Fruit fly (Drosophila melanogaster) whole organism, embryonic: ENCODE measurements around the gene CG4586.

Experiments used
- B-H1 ChIP-seq: fragments of 200-800 bp; sonication (Bioruptor generic); IDR thresholded peaks from 3 replicates; pipeline ENCODE4 v1.3.6; 2022; ENCODE audit warnings: missing biosample characterization, missing genetic modification characterization
- BEAF-32 ChIP-seq: fragments of 200-800 bp; sonication (Bioruptor generic); optimal IDR thresholded peaks from 3 replicates; lab custom pipeline; 2017; ENCODE audit warnings: missing biosample characterization, missing genetic modification characterization, mild to moderate bottlenecking, moderate library complexity, missing genetic modification reagents
- CG12155 ChIP-seq: fragments of 200-800 bp; sonication (Bioruptor generic); optimal IDR thresholded peaks from 3 replicates; lab custom pipeline; 2016; ENCODE audit warnings: missing biosample characterization, missing genetic modification characterization
- CG13424 ChIP-seq: fragments of 200-800 bp; sonication (Bioruptor generic); optimal IDR thresholded peaks from 2 replicates; lab custom pipeline; 2019; ENCODE audit warnings: missing biosample characterization, mild to moderate bottlenecking, missing genetic modification characterization, moderate library complexity
- CG14050 ChIP-seq: fragments of 200-800 bp; sonication (Bioruptor generic); IDR thresholded peaks from 3 replicates; pipeline ENCODE4 v1.3.6; 2022; ENCODE audit warnings: missing biosample characterization, missing genetic modification characterization
- CG2129 ChIP-seq: fragments of 200-800 bp; sonication (Bioruptor generic); IDR thresholded peaks from 2 replicates; pipeline ENCODE4 v1.3.6; 2022; ENCODE audit warnings: missing biosample characterization, missing genetic modification characterization; ENCODE audit not compliant: partially characterized antibody
- CG30431 ChIP-seq: fragments of 200-800 bp; sonication (Bioruptor generic); optimal IDR thresholded peaks from 2 replicates; lab custom pipeline; 2017; ENCODE audit warnings: missing biosample characterization, missing genetic modification characterization
- CG3995 ChIP-seq: fragments of 200-800 bp; sonication (Bioruptor generic); optimal IDR thresholded peaks from 3 replicates; lab custom pipeline; 2016; ENCODE audit warnings: missing biosample characterization, missing genetic modification characterization
- CG4617 ChIP-seq: fragments of 200-800 bp; sonication (Bioruptor generic); optimal IDR thresholded peaks from 3 replicates; lab custom pipeline; 2016; ENCODE audit warnings: missing biosample characterization, missing genetic modification characterization, borderline replicate concordance
- CG6791 ChIP-seq: fragments of 200-800 bp; sonication (Bioruptor generic); IDR thresholded peaks from 3 replicates; pipeline ENCODE4 v1.3.6; 2022; ENCODE audit warnings: missing biosample characterization, missing genetic modification characterization; ENCODE audit not compliant: partially characterized antibody
- CG6854 ChIP-seq: fragments of 200-800 bp; sonication (Bioruptor generic); optimal IDR thresholded peaks from 3 replicates; lab custom pipeline; 2017; ENCODE audit warnings: missing biosample characterization, mild to moderate bottlenecking, missing genetic modification characterization
- CG7963 ChIP-seq: fragments of 200-800 bp; sonication (Bioruptor generic); IDR thresholded peaks from 3 replicates; pipeline ENCODE4 v1.3.6; 2022; ENCODE audit warnings: missing biosample characterization, missing genetic modification characterization; ENCODE audit not compliant: partially characterized antibody
- CG8359 ChIP-seq: fragments of 200-800 bp; sonication (Bioruptor generic); optimal IDR thresholded peaks from 2 replicates; lab custom pipeline; 2017; ENCODE audit warnings: missing biosample characterization, mild to moderate bottlenecking, missing genetic modification characterization, borderline replicate concordance
- CG9817 ChIP-seq: fragments of 200-800 bp; sonication (Bioruptor generic); optimal IDR thresholded peaks from 2 replicates; lab custom pipeline; 2018; ENCODE audit warnings: missing biosample characterization, mild to moderate bottlenecking, missing genetic modification characterization, moderate library complexity
- CkIIα-i1 ChIP-seq: fragments of 200-800 bp; sonication (Bioruptor generic); IDR thresholded peaks from 2 replicates; pipeline ENCODE4 v1.3.6; 2022; ENCODE audit warnings: missing biosample characterization, missing genetic modification characterization
- CrebB ChIP-seq: fragments of 200-800 bp; sonication (Bioruptor generic); optimal IDR thresholded peaks from 3 replicates; lab custom pipeline; 2018; ENCODE audit warnings: missing biosample characterization, mild to moderate bottlenecking, missing genetic modification characterization
- Dad ChIP-seq: fragments of 200-800 bp; sonication (Bioruptor generic); optimal IDR thresholded peaks from 3 replicates; lab custom pipeline; 2016; ENCODE audit warnings: missing biosample characterization, missing genetic modification characterization
- Dek ChIP-seq: fragments of 200-800 bp; sonication (Bioruptor generic); optimal IDR thresholded peaks from 3 replicates; lab custom pipeline; 2019; ENCODE audit warnings: missing biosample characterization, mild to moderate bottlenecking, missing genetic modification characterization, moderate library complexity
- Doc2 ChIP-seq: fragments of 200-800 bp; sonication (Bioruptor generic); IDR thresholded peaks from 2 replicates; pipeline ENCODE4 v1.3.6; 2022; ENCODE audit warnings: missing biosample characterization, missing genetic modification characterization
- Gug ChIP-seq: fragments of 200-800 bp; sonication (Bioruptor generic); IDR thresholded peaks from 4 replicates; pipeline ENCODE4 v1.3.6; 2022; ENCODE audit warnings: missing biosample characterization, missing genetic modification characterization
- Lim3 ChIP-seq: fragments of 200-800 bp; sonication (Bioruptor generic); IDR thresholded peaks from 2 replicates; pipeline ENCODE4 v1.3.6; 2022; ENCODE audit warnings: missing biosample characterization, missing genetic modification characterization
- Mes4 ChIP-seq: fragments of 200-800 bp; sonication (Bioruptor generic); optimal IDR thresholded peaks from 2 replicates; lab custom pipeline; 2016; ENCODE audit warnings: missing biosample characterization, missing genetic modification characterization
- NFAT ChIP-seq: fragments of 200-800 bp; sonication (Bioruptor generic); IDR thresholded peaks from 2 replicates; pipeline ENCODE4 v1.3.6; 2022; ENCODE audit warnings: missing biosample characterization, missing genetic modification characterization
- Nf-YC ChIP-seq: fragments of 200-800 bp; optimal IDR thresholded peaks from 3 replicates; lab custom pipeline; 2019; ENCODE audit warnings: missing biosample characterization, mild to moderate bottlenecking, missing genetic modification characterization, moderate library complexity
- Poxn ChIP-seq: fragments of 200-800 bp; sonication (Bioruptor generic); IDR thresholded peaks from 2 replicates; pipeline ENCODE4 v1.3.6; 2022; ENCODE audit warnings: missing biosample characterization, missing genetic modification characterization
- Rx ChIP-seq: fragments of 200-800 bp; sonication (Bioruptor generic); IDR thresholded peaks from 2 replicates; pipeline ENCODE4 v1.3.6; 2022; ENCODE audit warnings: missing biosample characterization, missing genetic modification characterization
- Ssrp ChIP-seq: fragments of 200-800 bp; sonication (Bioruptor generic); optimal IDR thresholded peaks from 2 replicates; lab custom pipeline; 2018; ENCODE audit warnings: missing biosample characterization, mild to moderate bottlenecking, missing genetic modification characterization, moderate library complexity
- Xbp1 ChIP-seq: fragments of 200-800 bp; sonication (Bioruptor generic); optimal IDR thresholded peaks from 3 replicates; lab custom pipeline; 2016; ENCODE audit warnings: missing biosample characterization, mild to moderate bottlenecking, missing genetic modification characterization
- ab ChIP-seq: fragments of 200-800 bp; sonication (Bioruptor generic); optimal IDR thresholded peaks from 2 replicates; lab custom pipeline; 2016; ENCODE audit warnings: missing biosample characterization, missing genetic modification characterization
- aop ChIP-seq: fragments of 200-800 bp; sonication (Bioruptor generic); IDR thresholded peaks from 2 replicates; pipeline ENCODE4 v1.3.6; 2022; ENCODE audit warnings: missing biosample characterization, missing genetic modification characterization
- ap ChIP-seq: fragments of 200-800 bp; sonication (Bioruptor generic); IDR thresholded peaks from 2 replicates; pipeline ENCODE4 v1.3.6; 2022; ENCODE audit warnings: missing biosample characterization, missing genetic modification characterization
- chn ChIP-seq: fragments of 200-800 bp; sonication (Bioruptor generic); optimal IDR thresholded peaks from 2 replicates; lab custom pipeline; 2016; ENCODE audit warnings: missing biosample characterization, missing genetic modification characterization
- croc ChIP-seq: fragments of 200-800 bp; sonication (Bioruptor generic); conservative IDR thresholded peaks from 3 replicates; pipeline ENCODE4 v1.3.6; 2022; ENCODE audit warnings: missing biosample characterization, missing genetic modification characterization
- cwo ChIP-seq: fragments of 200-800 bp; sonication (Bioruptor generic); optimal IDR thresholded peaks from 3 replicates; lab custom pipeline; 2017; ENCODE audit warnings: missing biosample characterization, missing genetic modification characterization, mild to moderate bottlenecking, moderate library complexity, missing genetic modification reagents
- ems ChIP-seq: fragments of 200-800 bp; sonication (Bioruptor generic); optimal IDR thresholded peaks from 3 replicates; lab custom pipeline; 2016; ENCODE audit warnings: missing biosample characterization, missing genetic modification characterization
- fu2 ChIP-seq: fragments of 200-800 bp; sonication (Bioruptor generic); optimal IDR thresholded peaks from 2 replicates; lab custom pipeline; 2016; ENCODE audit warnings: missing biosample characterization, missing genetic modification characterization
- hkb ChIP-seq, 2 experiments: fragments of 200-800 bp in 1 of 2; fragments of >200 bp in 1 of 2; sonication (Bioruptor generic) in 1 of 2; IDR thresholded peaks in 1 of 2; optimal IDR thresholded peaks in 1 of 2; 2 replicates each; pipeline versions ENCODE4 v1.3.6 to Lab custom; 2017 to 2022; ENCODE audit warnings: missing biosample characterization in 1 of 2, missing genetic modification characterization in 1 of 2
- jing ChIP-seq: fragments of 200-800 bp; sonication (Bioruptor generic); optimal IDR thresholded peaks from 2 replicates; lab custom pipeline; 2018; ENCODE audit warnings: missing biosample characterization, mild to moderate bottlenecking, missing genetic modification characterization
- lilli ChIP-seq: fragments of 200-800 bp; sonication (Bioruptor generic); optimal IDR thresholded peaks from 3 replicates; lab custom pipeline; 2016; ENCODE audit warnings: missing biosample characterization, missing genetic modification characterization
- nmo ChIP-seq: fragments of 200-800 bp; sonication (Bioruptor generic); optimal IDR thresholded peaks from 2 replicates; lab custom pipeline; 2018; ENCODE audit warnings: missing biosample characterization, mild to moderate bottlenecking, missing genetic modification characterization, moderate library complexity
- pfk ChIP-seq: fragments of 200-800 bp; sonication (Bioruptor generic); optimal IDR thresholded peaks from 2 replicates; lab custom pipeline; 2018; ENCODE audit warnings: missing biosample characterization, mild to moderate bottlenecking, missing genetic modification characterization, moderate library complexity
- phol ChIP-seq: fragments of 200-800 bp; sonication (Bioruptor generic); optimal IDR thresholded peaks from 3 replicates; lab custom pipeline; 2018; ENCODE audit warnings: missing biosample characterization, mild to moderate bottlenecking, missing genetic modification characterization, moderate library complexity
- pzg ChIP-seq: fragments of 200-800 bp; sonication (Bioruptor generic); optimal IDR thresholded peaks from 3 replicates; lab custom pipeline; 2018; ENCODE audit warnings: missing biosample characterization, mild to moderate bottlenecking, missing genetic modification characterization, moderate library complexity
- repo ChIP-seq: fragments of 200-800 bp; sonication (Bioruptor generic); optimal IDR thresholded peaks from 2 replicates; lab custom pipeline; 2016; ENCODE audit warnings: missing biosample characterization, missing genetic modification characterization
- rib ChIP-seq: fragments of 200-800 bp; sonication (Bioruptor generic); IDR thresholded peaks from 2 replicates; pipeline ENCODE4 v1.3.6; 2022; ENCODE audit warnings: missing biosample characterization, missing genetic modification characterization
- sisA ChIP-seq: fragments of 200-800 bp; sonication (Bioruptor generic); IDR thresholded peaks from 2 replicates; pipeline ENCODE4 v1.3.6; 2022; ENCODE audit warnings: missing biosample characterization, missing genetic modification characterization
- sr ChIP-seq: fragments of 200-800 bp; sonication (Bioruptor generic); IDR thresholded peaks from 3 replicates; pipeline ENCODE4 v1.3.6; 2022; ENCODE audit warnings: missing biosample characterization, missing genetic modification characterization
- tx ChIP-seq: fragments of 200-800 bp; sonication (Bioruptor generic); optimal IDR thresholded peaks from 2 replicates; lab custom pipeline; 2016; ENCODE audit warnings: missing biosample characterization, missing genetic modification characterization
- wek ChIP-seq: fragments of 200-800 bp; sonication (Bioruptor generic); optimal IDR thresholded peaks from 3 replicates; lab custom pipeline; 2018; ENCODE audit warnings: missing biosample characterization, mild to moderate bottlenecking, missing genetic modification characterization, moderate library complexity

CG4586 gene

DNA sequence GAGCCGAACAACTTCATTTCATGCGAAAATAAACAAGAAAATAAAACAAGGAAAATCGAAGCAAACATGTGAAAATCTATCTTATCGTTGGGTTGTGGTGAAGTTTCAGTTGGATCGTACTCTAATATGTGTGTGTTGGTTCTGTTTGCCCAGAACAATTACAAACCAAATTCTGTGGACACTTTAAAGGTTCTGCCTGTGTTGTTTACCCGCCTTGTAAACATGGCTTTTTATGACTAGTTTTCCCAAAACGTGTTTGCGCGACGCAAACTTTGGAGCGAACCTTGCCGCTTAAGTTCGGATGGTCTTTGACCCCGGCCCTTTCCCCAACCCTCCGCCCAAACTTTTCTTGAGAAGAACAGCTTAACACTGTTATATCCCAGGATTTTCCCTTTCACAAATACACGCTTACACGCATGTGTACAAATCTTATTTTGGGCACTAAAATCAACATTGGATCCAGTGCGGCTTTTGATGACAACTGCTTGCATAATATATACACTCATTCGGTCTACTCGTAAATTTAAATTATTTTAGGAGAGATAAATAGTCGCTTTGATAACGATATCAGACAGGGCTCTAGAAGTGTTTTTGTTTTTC is 34.5 kb downstream of the CG4586 start (continued):
- peak; percentile 83 for TF ChIP-seq CG8359 (GFP tag; lab: Kevin White, UChicago)
- no peak for TF ChIP-seq phol
- TF ChIP-seq cwo (GFP tag; lab: Kevin White, UChicago) = peak; percentile 61
- TF ChIP-seq CG4617 (GFP tag; lab: Kevin White, UChicago) = peak; percentile 58
- TF ChIP-seq sr (GFP tag; lab: Robert Waterston, UW) = peak; percentile 54; the same call in 1 of the 3 replicates
- TF ChIP-seq CkIIα-i1 (GFP tag; lab: Robert Waterston, UW) = no peak
- peak; percentile 46 for TF ChIP-seq Dad
- no peak for TF ChIP-seq ab (GFP tag; lab: Kevin White, UChicago)
- TF ChIP-seq CG9817 (tag; lab: Kevin White, UChicago) = peak; percentile 44
- peak; percentile 18; the same call in 1 of the 2 replicates for TF ChIP-seq sisA (GFP tag; lab: Robert Waterston, UW)
- TF ChIP-seq CG6791 (GFP tag; lab: Robert Waterston, UW) = no peak
- TF ChIP-seq fu2 (GFP tag; lab: Kevin White, UChicago) = peak; percentile 26
- no peak for TF ChIP-seq pzg
- TF ChIP-seq croc (GFP tag; lab: Robert Waterston, UW) = peak; percentile 35; the same call in 1 of the 3 replicates
- no peak for TF ChIP-seq aop (GFP tag; lab: Robert Waterston, UW)
- no peak for TF ChIP-seq Lim3 (GFP tag; lab: Robert Waterston, UW)
- peak; percentile 68 for TF ChIP-seq chn (GFP tag; lab: Kevin White, UChicago)
- TF ChIP-seq NFAT = no peak; the same call in 1 of the 2 replicates
- peak; percentile 22 for TF ChIP-seq Nf-YC (tag; lab: Kevin White, UChicago)
- TF ChIP-seq CG6854 = peak; percentile 65
- peak; percentile 17 for TF ChIP-seq Ssrp (tag; lab: Kevin White, UChicago)
- peak; percentile 66 for TF ChIP-seq pfk (GFP tag; lab: Kevin White, UChicago)
- TF ChIP-seq nmo (GFP tag; lab: Kevin White, UChicago) = peak; percentile 10
- TF ChIP-seq ap = no peak
- no peak for TF ChIP-seq hkb (optimal IDR thresholded peaks at IDR 0.05; lab: Kevin White, UChicago)
- TF ChIP-seq hkb (GFP tag; IDR thresholded peaks at IDR 0.05; lab: Robert Waterston, UW) = peak; percentile 86
- TF ChIP-seq CG12155 (GFP tag; lab: Kevin White, UChicago) = peak; percentile 42
- peak; percentile 61 for TF ChIP-seq Rx (GFP tag; lab: Robert Waterston, UW)
- TF ChIP-seq CG13424 = peak; percentile 73
- TF ChIP-seq CG2129 (GFP tag; lab: Robert Waterston, UW) = no peak
- TF ChIP-seq CG14050 (GFP tag; lab: Robert Waterston, UW) = peak; percentile 40; the same call in 1 of the 3 replicates
- peak; percentile 73 for TF ChIP-seq tx
- no peak for TF ChIP-seq CG7963
- TF ChIP-seq B-H1 (GFP tag; lab: Robert Waterston, UW) = peak; percentile 52; the same call in 1 of the 3 replicates
- TF ChIP-seq lilli (GFP tag; lab: Kevin White, UChicago) = peak; percentile 58
- TF ChIP-seq rib (GFP tag; lab: Robert Waterston, UW) = no peak
- TF ChIP-seq Doc2 (GFP tag; lab: Robert Waterston, UW) = no peak
- no peak for TF ChIP-seq Gug (GFP tag; lab: Robert Waterston, UW)
- TF ChIP-seq CrebB (tag; lab: Kevin White, UChicago) = peak; percentile 90
- peak; percentile 91 for TF ChIP-seq wek (GFP tag; lab: Kevin White, UChicago)
- peak; percentile 60 for TF ChIP-seq Xbp1 (GFP tag; lab: Kevin White, UChicago)
- peak; percentile 66 for TF ChIP-seq CG30431 (GFP tag; lab: Kevin White, UChicago)
- peak; percentile 91 for TF ChIP-seq Mes4 (GFP tag; lab: Kevin White, UChicago)
- TF ChIP-seq jing = peak; percentile 56
- TF ChIP-seq repo = peak; percentile 81
- peak; percentile 1 for TF ChIP-seq BEAF-32
- TF ChIP-seq ems (GFP tag; lab: Kevin White, UChicago) = peak; percentile 61
- TF ChIP-seq CG3995 (GFP tag; lab: Kevin White, UChicago) = no peak
- peak; percentile 43 for TF ChIP-seq Dek
- no peak for TF ChIP-seq Poxn (GFP tag; lab: Robert Waterston, UW)
